Worm (Caenorhabditis elegans) whole organism, dauer: ENCODE results near the gene srd-31.

ENCODE experiments used
- unc-62 ChIP-seq: sonication (generic microtip); optimal IDR thresholded peaks from 2 replicates; lab custom pipeline; 2017; ENCODE audit warnings: missing biosample characterization, missing genetic modification reagents, missing genetic modification characterization

The srd-31 gene

ce11 chrV:7634657-7635056 lies at the start of gene srd-31:
TSS of gene srd-31 (minus strand) at chrV:7634757.
- TF ChIP-seq unc-62 (GFP tag; lab: Kevin White, UChicago): no peak

ce11 chrV:7683907-7684655 lies 49.5 kb upstream of the srd-31 start, which contains the start of gene sre-11:
TSS of gene sre-11 (minus strand) at chrV:7683957.
- no peak for TF ChIP-seq unc-62 (GFP tag; lab: Kevin White, UChicago)

ce11 chrV:7681388-7681787 lies 46.8 kb upstream of the srd-31 start, which contains the start of gene cyp-33A1:
TSS of gene cyp-33A1 (minus strand) at chrV:7681459.
- TF ChIP-seq unc-62 (GFP tag; lab: Kevin White, UChicago): no peak

- no peak for TF ChIP-seq unc-62 (GFP tag; lab: Kevin White, UChicago)
These were observed 41.3 kb upstream of the srd-31 start, which contains the start of gene C12D5.3 for ce11 chrV:7675904-7676303. TSS of gene C12D5.3 (plus strand) at chrV:7676204.

ce11 chrV:7672258-7672657 lies 37.7 kb upstream of the srd-31 start, which contains the start of gene C12D5.4:
TSS of gene C12D5.4 (plus strand) at chrV:7672558.
- TF ChIP-seq unc-62 (GFP tag; lab: Kevin White, UChicago): no peak

ce11 chrV:7667940-7668339 lies 33.4 kb upstream of the srd-31 start, which contains the start of gene C12D5.5:
TSS of gene C12D5.5 (plus strand) at chrV:7668240.
- no peak for TF ChIP-seq unc-62 (GFP tag; lab: Kevin White, UChicago)

ce11 chrV:7653567-7653966 lies 19.0 kb upstream of the srd-31 start, which contains the start of gene srh-200:
TSS of gene srh-200 (minus strand) at chrV:7653667.
- TF ChIP-seq unc-62 (GFP tag; lab: Kevin White, UChicago): no peak

ce11 chrV:7651757-7652156 lies 17.2 kb upstream of the srd-31 start, which contains the start of gene srh-234:
TSS of gene srh-234 (minus strand) at chrV:7651857.
- no peak for TF ChIP-seq unc-62 (GFP tag; lab: Kevin White, UChicago)

- no peak for TF ChIP-seq unc-62 (GFP tag; lab: Kevin White, UChicago)
These were observed 15.4 kb upstream of the srd-31 start for ce11 chrV:7649963-7650362.

ce11 chrV:7647147-7647546 lies 12.6 kb upstream of the srd-31 start:
- TF ChIP-seq unc-62 (GFP tag; lab: Kevin White, UChicago): no peak

- TF ChIP-seq unc-62 (GFP tag; lab: Kevin White, UChicago): no peak
These were observed 10.9 kb upstream of the srd-31 start, which contains the start of gene str-47 for ce11 chrV:7645454-7645853. TSS of gene str-47 (plus strand) at chrV:7645754.

- no peak for TF ChIP-seq unc-62 (GFP tag; lab: Kevin White, UChicago)
These were observed 8.9 kb upstream of the srd-31 start, which contains the start of gene F07C4.11 for ce11 chrV:7643416-7643815. TSS of gene F07C4.11 (minus strand) at chrV:7643516.

- TF ChIP-seq unc-62 (GFP tag; lab: Kevin White, UChicago): no peak
These were observed 7.2 kb upstream of the srd-31 start for ce11 chrV:7641718-7642117.

- no peak for TF ChIP-seq unc-62 (GFP tag; lab: Kevin White, UChicago)
These were observed 5.2 kb upstream of the srd-31 start, which contains the start of gene F07C4.10 for ce11 chrV:7639787-7640186. TSS of gene F07C4.10 (minus strand) at chrV:7639887.

ce11 chrV:7639356-7639755 lies 4.8 kb upstream of the srd-31 start:
- TF ChIP-seq unc-62 (GFP tag; lab: Kevin White, UChicago): no peak

ce11 chrV:7637801-7638200 lies 3.2 kb upstream of the srd-31 start, which contains the start of gene clec-45:
TSS of gene clec-45 (plus strand) at chrV:7638101.
- TF ChIP-seq unc-62 (GFP tag; lab: Kevin White, UChicago): no peak
